Worm (Caenorhabditis elegans): ENCODE measurements around the gene gur-4.

The gur-4 gene

DNA sequence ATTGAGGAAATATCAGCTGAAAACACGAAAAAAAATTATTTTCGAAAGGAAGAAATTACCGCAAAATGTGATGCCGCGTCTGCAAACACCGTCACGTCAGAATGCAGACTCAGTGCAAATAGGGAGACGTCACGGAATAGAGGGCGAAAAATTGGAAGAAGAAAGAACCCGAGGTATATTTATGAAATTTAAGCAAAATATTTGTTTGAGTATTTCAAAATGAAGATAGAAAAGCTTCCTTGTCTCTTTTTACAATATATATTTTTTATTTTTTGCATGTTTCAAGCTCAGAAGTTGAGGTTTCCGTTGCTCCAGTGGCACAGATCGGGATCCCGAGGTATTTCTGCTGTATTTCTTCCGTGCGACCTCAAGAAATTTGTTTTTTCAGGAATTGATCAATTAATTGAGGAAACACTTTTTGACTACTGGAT is 39.3 kb downstream of the gur-4 start, which contains the start of gene W03H9.2:
Gene W03H9.2, minus strand, starts transcription at position 32 of the 431 bp plus-strand sequence.
- no peak for TF ChIP-seq egrh-3 (GFP tag; IDR thresholded peaks at IDR 0.05)
- TF ChIP-seq Y95B8A.8 (GFP tag; IDR thresholded peaks at IDR 0.05) = no peak
- TF ChIP-seq Y53F4B.3 (GFP tag; IDR thresholded peaks at IDR 0.05) = no peak
- peak in 1 of 2 experiments; percentile 43 for TF ChIP-seq let-607 (tag; optimal IDR thresholded peaks at IDR 0.05)
- peak; percentile 34 for TF ChIP-seq akir-1 (GFP tag; optimal IDR thresholded peaks at IDR 0.05)
- no peak for TF ChIP-seq egl-18 (GFP tag; IDR thresholded peaks at IDR 0.05)
- no peak for TF ChIP-seq ztf-26 (tag; optimal IDR thresholded peaks at IDR 0.05)
- TF ChIP-seq efl-1 (GFP tag; optimal IDR thresholded peaks at IDR 0.05) = no peak
- no peak for TF ChIP-seq F57A8.1 (GFP tag; optimal IDR thresholded peaks at IDR 0.05)
- peak; percentile 69 for TF ChIP-seq mcd-1 (GFP tag; IDR thresholded peaks at IDR 0.05)
- no peak for TF ChIP-seq cebp-1 (GFP tag; IDR thresholded peaks at IDR 0.05)
- peak; percentile 51 for TF ChIP-seq cebp-1 (tag; optimal IDR thresholded peaks at IDR 0.05)
- peak; percentile 74 for TF ChIP-seq K12H6.12 (tag; optimal IDR thresholded peaks at IDR 0.05)
- TF ChIP-seq snpc-4 (GFP tag; optimal IDR thresholded peaks at IDR 0.05) = no peak
- TF ChIP-seq snpc-4 (tag; optimal IDR thresholded peaks at IDR 0.05) = peak in 2 of 4 experiments; percentile 26 to 41
- TF ChIP-seq ZK185.1 (tag; optimal IDR thresholded peaks at IDR 0.05; ENCODE audit: poor library complexity, severe bottlenecking) = no peak
- no peak for TF ChIP-seq F10E7.11 (tag; optimal IDR thresholded peaks at IDR 0.05)
- TF ChIP-seq ccch-3 (GFP tag; optimal IDR thresholded peaks at IDR 0.05) = peak; percentile 46
- no peak; the same call in 1 of the 2 replicates for TF ChIP-seq hmg-1.2 (GFP tag; IDR thresholded peaks at IDR 0.05)
- TF ChIP-seq C06A6.2 (GFP tag; conservative IDR thresholded peaks at IDR 0.05) = no peak
- no peak for TF ChIP-seq F57C9.4 (tag; optimal IDR thresholded peaks at IDR 0.05)
- peak; percentile 3 for TF ChIP-seq somi-1 (GFP tag; optimal IDR thresholded peaks at IDR 0.05)
- TF ChIP-seq lsl-1 (GFP tag; optimal IDR thresholded peaks at IDR 0.05) = peak; percentile 9
- TF ChIP-seq rpc-1 (optimal IDR thresholded peaks at IDR 0.05) = no peak
- TF ChIP-seq rpc-1 (tag; optimal IDR thresholded peaks at IDR 0.05) = no peak
- peak; percentile 67 for TF ChIP-seq madf-10 (tag; optimal IDR thresholded peaks at IDR 0.05)
- peak; percentile 3 for TF ChIP-seq nhr-80 (tag; optimal IDR thresholded peaks at IDR 0.05)
- TF ChIP-seq cebp-2 (GFP tag; IDR thresholded peaks at IDR 0.05) = no peak
- TF ChIP-seq B0261.1 (tag; optimal IDR thresholded peaks at IDR 0.05) = no peak
- no peak for TF ChIP-seq F52B5.7 (tag; optimal IDR thresholded peaks at IDR 0.05)
- TF ChIP-seq egl-44 (GFP tag; IDR thresholded peaks at IDR 0.05) = no peak
- peak; percentile 7 for TF ChIP-seq unc-130 (GFP tag; optimal IDR thresholded peaks at IDR 0.05)
- TF ChIP-seq C17E4.6 (GFP tag; IDR thresholded peaks at IDR 0.05) = no peak
- TF ChIP-seq sptf-2 (GFP tag; optimal IDR thresholded peaks at IDR 0.05) = no peak
- TF ChIP-seq sea-2 (GFP tag; IDR thresholded peaks at IDR 0.05) = no peak
- no peak for TF ChIP-seq gei-17 (GFP tag; optimal IDR thresholded peaks at IDR 0.05)
- TF ChIP-seq K11D2.4 (GFP tag; IDR thresholded peaks at IDR 0.05) = 0 out of 2 replicates have a peak, but pooled peaks have one; percentile 23
- TF ChIP-seq T07F8.4 (tag; optimal IDR thresholded peaks at IDR 0.05) = no peak
- no peak for TF ChIP-seq nhr-179 (tag; optimal IDR thresholded peaks at IDR 0.05)
- TF ChIP-seq ceh-27 (GFP tag; optimal IDR thresholded peaks at IDR 0.05) = peak; percentile 77
- TF ChIP-seq him-1 (tag; optimal IDR thresholded peaks at IDR 0.05) = no peak
- TF ChIP-seq repo-1 (tag; optimal IDR thresholded peaks at IDR 0.05) = no peak
- TF ChIP-seq madf-6 (GFP tag; IDR thresholded peaks at IDR 0.05) = no peak
- no peak for TF ChIP-seq fkh-3 (tag; optimal IDR thresholded peaks at IDR 0.05)
- no peak for TF ChIP-seq tlf-1 (GFP tag; optimal IDR thresholded peaks at IDR 0.05)
- TF ChIP-seq dpl-1 (GFP tag; optimal IDR thresholded peaks at IDR 0.05) = peak; percentile 7
- no peak for TF ChIP-seq hmg-20 (GFP tag; IDR thresholded peaks at IDR 0.05)
- no peak for TF ChIP-seq nhr-27 (tag; optimal IDR thresholded peaks at IDR 0.05)
- peak; percentile 37 for TF ChIP-seq tbp1 (GFP tag; optimal IDR thresholded peaks at IDR 0.05)
- TF ChIP-seq rec-8 (tag; optimal IDR thresholded peaks at IDR 0.05) = peak in 1 of 2 experiments; percentile 39

Data from whole organism, young adult.